Worm (Caenorhabditis elegans) whole organism, young adult: Measurements from ENCODE around the gene crb-3.

Source experiments
- B0261.1 ChIP-seq: sonication (generic microtip); optimal IDR thresholded peaks from 2 replicates; lab custom pipeline; 2016; ENCODE audit warnings: mild to moderate bottlenecking, missing genetic modification characterization, moderate library complexity, missing compliant biosample characterization
- C17E4.6 ChIP-seq: fragments of 200-800 bp; sonication (Bioruptor generic); IDR thresholded peaks from 2 replicates; pipeline ENCODE4 v1.3.6; 2022; ENCODE audit warnings: missing genetic modification reagents, missing genetic modification characterization, missing compliant biosample characterization
- F33H1.4 ChIP-seq: fragments of 200-800 bp; sonication (Bioruptor generic); IDR thresholded peaks from 2 replicates; pipeline ENCODE4 v1.3.6; 2022; ENCODE audit warnings: missing genetic modification reagents, missing genetic modification characterization, missing compliant biosample characterization
- F49E8.2 ChIP-seq: sonication (generic microtip); optimal IDR thresholded peaks from 3 replicates; lab custom pipeline; 2017; ENCODE audit warnings: missing genetic modification characterization, mild to moderate bottlenecking, missing compliant biosample characterization, antibody characterized with exemption, moderate library complexity; ENCODE audit not compliant: insufficient read depth
- F52B5.7 ChIP-seq: sonication (generic microtip); optimal IDR thresholded peaks from 2 replicates; lab custom pipeline; 2016; ENCODE audit warnings: mild to moderate bottlenecking, missing genetic modification characterization, missing compliant biosample characterization
- K12H6.12 ChIP-seq: fragments of 200-800 bp; sonication (Bioruptor generic); optimal IDR thresholded peaks from 2 replicates; lab custom pipeline; 2018; ENCODE audit warnings: mild to moderate bottlenecking, missing genetic modification characterization, missing compliant biosample characterization
- T07F8.4 ChIP-seq: sonication (generic microtip); optimal IDR thresholded peaks from 2 replicates; lab custom pipeline; 2016; ENCODE audit warnings: mild to moderate bottlenecking, missing genetic modification characterization, moderate library complexity, missing compliant biosample characterization
- Y53F4B.3 ChIP-seq: fragments of 200-800 bp; sonication (Bioruptor generic); IDR thresholded peaks from 2 replicates; pipeline ENCODE4 v1.3.6; 2022; ENCODE audit warnings: missing genetic modification reagents, missing genetic modification characterization, missing compliant biosample characterization
- Y67H2A.10 ChIP-seq: fragments of 200-800 bp; sonication (Bioruptor generic); conservative IDR thresholded peaks from 2 replicates; pipeline ENCODE4 v1.3.6; 2022; ENCODE audit warnings: missing genetic modification reagents, missing genetic modification characterization, missing compliant biosample characterization
- Y79H2A.3 ChIP-seq: fragments of 200-800 bp; sonication (Bioruptor generic); conservative IDR thresholded peaks from 2 replicates; pipeline ENCODE4 v1.3.6; 2022; ENCODE audit warnings: missing genetic modification reagents, missing genetic modification characterization, missing compliant biosample characterization
- ZK185.1 ChIP-seq: sonication (generic microtip); optimal IDR thresholded peaks from 2 replicates; lab custom pipeline; 2016; ENCODE audit warnings: mild to moderate bottlenecking, missing genetic modification characterization, missing compliant biosample characterization; ENCODE audit not compliant: poor library complexity, severe bottlenecking
- aptf-3 ChIP-seq: fragments of 200-800 bp; sonication (Bioruptor generic); IDR thresholded peaks from 2 replicates; pipeline ENCODE4 v1.3.6; 2022; ENCODE audit warnings: missing genetic modification characterization, missing compliant biosample characterization
- atf-7 ChIP-seq: sonication (generic microtip); optimal IDR thresholded peaks from 2 replicates; lab custom pipeline; 2017; ENCODE audit warnings: mild to moderate bottlenecking, missing genetic modification characterization, missing compliant biosample characterization
- bed-1 ChIP-seq: fragments of 200-800 bp; sonication (Bioruptor generic); IDR thresholded peaks from 2 replicates; pipeline ENCODE4 v1.3.6; 2022; ENCODE audit warnings: missing genetic modification reagents, missing genetic modification characterization, missing compliant biosample characterization
- bed-2 ChIP-seq: fragments of 200-800 bp; sonication (Bioruptor generic); IDR thresholded peaks from 2 replicates; pipeline ENCODE4 v1.3.6; 2022; ENCODE audit warnings: missing genetic modification reagents, missing genetic modification characterization, missing compliant biosample characterization
- cebp-1 ChIP-seq, 2 experiments: fragments of 200-800 bp in 1 of 2; sonication (Bioruptor generic) in 1 of 2; sonication (generic microtip) in 1 of 2; IDR thresholded peaks in 1 of 2; optimal IDR thresholded peaks in 1 of 2; 2 replicates each; pipeline versions ENCODE4 v1.3.6 to Lab custom; 2017 to 2022; ENCODE audit warnings: missing compliant biosample characterization in 2 of 2, missing genetic modification characterization in 2 of 2, mild to moderate bottlenecking in 1 of 2, missing genetic modification reagents in 1 of 2, moderate library complexity in 1 of 2
- ceh-100 ChIP-seq: fragments of 200-800 bp; sonication (Bioruptor generic); IDR thresholded peaks from 2 replicates; pipeline ENCODE4 v1.3.6; 2022; ENCODE audit warnings: missing genetic modification reagents, missing genetic modification characterization, missing compliant biosample characterization
- ceh-27 ChIP-seq: fragments of 200-800 bp; sonication (Bioruptor generic); optimal IDR thresholded peaks from 2 replicates; lab custom pipeline; 2018; ENCODE audit warnings: mild to moderate bottlenecking, missing genetic modification characterization, moderate library complexity, missing compliant biosample characterization
- egl-44 ChIP-seq: fragments of 200-800 bp; sonication (Bioruptor generic); IDR thresholded peaks from 2 replicates; pipeline ENCODE4 v1.3.6; 2022; ENCODE audit warnings: missing genetic modification reagents, missing genetic modification characterization, missing compliant biosample characterization
- ekl-4 ChIP-seq: fragments of 200-800 bp; sonication (Bioruptor generic); IDR thresholded peaks from 2 replicates; pipeline ENCODE4 v1.3.6; 2022; ENCODE audit warnings: missing genetic modification reagents, missing genetic modification characterization, missing compliant biosample characterization
- ets-4 ChIP-seq: fragments of 200-800 bp; sonication (Bioruptor generic); optimal IDR thresholded peaks from 2 replicates; lab custom pipeline; 2018; ENCODE audit warnings: mild to moderate bottlenecking, missing genetic modification characterization, missing compliant biosample characterization
- hrde-1 ChIP-seq: sonication (generic microtip); optimal IDR thresholded peaks from 2 replicates; lab custom pipeline; 2016; ENCODE audit warnings: missing genetic modification characterization, mild to moderate bottlenecking, missing compliant biosample characterization, moderate library complexity, missing genotype, missing genetic modification reagents, borderline replicate concordance
- lsy-27 ChIP-seq: sonication (generic microtip); optimal IDR thresholded peaks from 2 replicates; lab custom pipeline; 2017; ENCODE audit warnings: missing genetic modification characterization, mild to moderate bottlenecking, missing compliant biosample characterization, antibody characterized with exemption, missing genotype, borderline replicate concordance; ENCODE audit not compliant: insufficient read depth
- madf-10 ChIP-seq: sonication (generic microtip); optimal IDR thresholded peaks from 2 replicates; lab custom pipeline; 2016; ENCODE audit warnings: mild to moderate bottlenecking, missing genetic modification characterization, missing compliant biosample characterization
- madf-3 ChIP-seq: fragments of 200-800 bp; sonication (Bioruptor generic); IDR thresholded peaks from 2 replicates; pipeline ENCODE4 v1.3.6; 2022; ENCODE audit warnings: missing genetic modification reagents, missing genetic modification characterization, missing compliant biosample characterization
- mes-4 ChIP-seq: sonication (generic microtip); optimal IDR thresholded peaks from 2 replicates; lab custom pipeline; 2016; ENCODE audit warnings: missing genotype, missing genetic modification characterization, missing compliant biosample characterization
- mxl-1 ChIP-seq: sonication (generic microtip); optimal IDR thresholded peaks from 2 replicates; lab custom pipeline; 2016; ENCODE audit warnings: missing genetic modification characterization, missing compliant biosample characterization
- nfya-1 ChIP-seq: sonication (generic microtip); optimal IDR thresholded peaks from 2 replicates; lab custom pipeline; 2017; ENCODE audit warnings: antibody characterized with exemption, missing compliant biosample characterization, missing genetic modification characterization, borderline replicate concordance; ENCODE audit not compliant: insufficient read depth
- nfyb-1 ChIP-seq: fragments of 200-800 bp; sonication (Bioruptor generic); IDR thresholded peaks from 2 replicates; pipeline ENCODE4 v1.3.6; 2022; ENCODE audit warnings: missing genetic modification reagents, missing genetic modification characterization, missing compliant biosample characterization
- nhr-179 ChIP-seq: sonication (generic microtip); optimal IDR thresholded peaks from 2 replicates; lab custom pipeline; 2016; ENCODE audit warnings: mild to moderate bottlenecking, missing genetic modification characterization, missing compliant biosample characterization
- snpc-1.1 ChIP-seq: sonication (generic microtip); optimal IDR thresholded peaks from 2 replicates; lab custom pipeline; 2017; ENCODE audit warnings: missing genetic modification characterization, mild to moderate bottlenecking, missing compliant biosample characterization, antibody characterized with exemption, moderate library complexity, missing genotype, missing genetic modification reagents; ENCODE audit not compliant: insufficient read depth
- somi-1 ChIP-seq: fragments of 200-800 bp; sonication (Bioruptor generic); optimal IDR thresholded peaks from 2 replicates; lab custom pipeline; 2018; ENCODE audit warnings: mild to moderate bottlenecking, missing genetic modification characterization, missing compliant biosample characterization
- tbx-9 ChIP-seq: sonication (generic microtip); optimal IDR thresholded peaks from 2 replicates; lab custom pipeline; 2016; ENCODE audit warnings: borderline replicate concordance, missing genetic modification characterization, inconsistent platforms, missing compliant biosample characterization
- unc-62 ChIP-seq: fragments of 150-350 bp; optimal IDR thresholded peaks from 2 replicates; lab custom pipeline; 2014; ENCODE audit warnings: missing biosample characterization, missing genetic modification reagents, missing genetic modification characterization
- zim-3 ChIP-seq: sonication (generic microtip); optimal IDR thresholded peaks from 2 replicates; lab custom pipeline; 2017; ENCODE audit warnings: mild to moderate bottlenecking, missing genetic modification characterization, moderate library complexity, missing compliant biosample characterization
- ztf-26 ChIP-seq: sonication (generic microtip); optimal IDR thresholded peaks from 2 replicates; lab custom pipeline; 2017; ENCODE audit warnings: missing genetic modification characterization, missing compliant biosample characterization
- ztf-28 ChIP-seq: fragments of 200-800 bp; sonication (Bioruptor generic); IDR thresholded peaks from 2 replicates; pipeline ENCODE4 v1.3.6; 2022; ENCODE audit warnings: missing genetic modification reagents, missing genetic modification characterization, missing compliant biosample characterization
- ztf-6 ChIP-seq: fragments of 200-800 bp; sonication (Bioruptor generic); IDR thresholded peaks from 2 replicates; pipeline ENCODE4 v1.3.6; 2022; ENCODE audit warnings: missing genetic modification reagents, missing genetic modification characterization, missing compliant biosample characterization

Gene crb-3

ce11 chrX:9162864-9163263 lies 40.7 kb upstream of the crb-3 start, which contains the start of gene tsp-11:
TSS of gene tsp-11 (plus strand) at chrX:9163164.
- TF ChIP-seq B0261.1 (tag; lab: Kevin White, UChicago) = no peak
- TF ChIP-seq hrde-1 (tag; lab: Kevin White, UChicago) = no peak
- TF ChIP-seq mes-4 = no peak
- no peak for TF ChIP-seq F33H1.4 (GFP tag; lab: Robert Waterston, UW)
- no peak for TF ChIP-seq ztf-26 (tag; lab: Kevin White, UChicago)
- no peak for TF ChIP-seq ekl-4 (GFP tag; lab: Robert Waterston, UW)
- TF ChIP-seq ceh-27 (GFP tag; lab: Kevin White, UChicago) = no peak
- no peak for TF ChIP-seq nfyb-1 (GFP tag; lab: Robert Waterston, UW)
- TF ChIP-seq C17E4.6 (GFP tag; lab: Robert Waterston, UW) = no peak
- no peak for TF ChIP-seq mxl-1 (tag; lab: Kevin White, UChicago)
- TF ChIP-seq snpc-1.1 (tag; lab: Kevin White, UChicago) = no peak
- no peak for TF ChIP-seq Y79H2A.3 (GFP tag; lab: Robert Waterston, UW)
- no peak for TF ChIP-seq bed-1 (GFP tag; lab: Robert Waterston, UW)

ce11 chrX:9166921-9167320 lies 36.6 kb upstream of the crb-3 start, which contains the start of gene B0563.10:
TSS of gene B0563.10 (minus strand) at chrX:9167245.
- TF ChIP-seq T07F8.4 (tag; lab: Kevin White, UChicago) (no peak), somi-1 (no peak), unc-62 (GFP tag; lab: Kevin White, UChicago) (no peak), F49E8.2 (tag; lab: Kevin White, UChicago) (no peak), zim-3 (tag; lab: Kevin White, UChicago) (no peak), Y53F4B.3 (no peak), nhr-179 (tag; lab: Kevin White, UChicago) (no peak), F52B5.7 (no peak), lsy-27 (tag; lab: Kevin White, UChicago) (no peak), K12H6.12 (tag; lab: Kevin White, UChicago) (no peak), madf-10 (tag; lab: Kevin White, UChicago) (no peak), ZK185.1 (tag; lab: Kevin White, UChicago) (no peak)

ce11 chrX:9168239-9168638 lies 35.3 kb upstream of the crb-3 start, which contains the start of gene B0563.9:
TSS of gene B0563.9 (plus strand) at chrX:9168539.
- no peak for TF ChIP-seq ztf-6 (GFP tag; lab: Robert Waterston, UW)
- no peak for TF ChIP-seq zim-3 (tag; lab: Kevin White, UChicago)
- no peak for TF ChIP-seq ztf-28
- no peak for TF ChIP-seq tbx-9
- no peak for TF ChIP-seq egl-44 (GFP tag; lab: Robert Waterston, UW)
- TF ChIP-seq nfya-1 (tag; lab: Kevin White, UChicago) = no peak
- TF ChIP-seq ceh-100 = no peak
- no peak for TF ChIP-seq madf-3 (GFP tag; lab: Robert Waterston, UW)
- no peak for TF ChIP-seq K12H6.12 (tag; lab: Kevin White, UChicago)
- no peak for TF ChIP-seq cebp-1 (GFP tag; IDR thresholded peaks at IDR 0.05; lab: Robert Waterston, UW)
- no peak for TF ChIP-seq cebp-1 (tag; optimal IDR thresholded peaks at IDR 0.05; lab: Kevin White, UChicago)
- TF ChIP-seq ekl-4 (GFP tag; lab: Robert Waterston, UW) = no peak
- TF ChIP-seq snpc-1.1 (tag; lab: Kevin White, UChicago) = no peak
- TF ChIP-seq ets-4 (GFP tag; lab: Kevin White, UChicago) = no peak
- no peak for TF ChIP-seq Y67H2A.10 (GFP tag; lab: Robert Waterston, UW)
- TF ChIP-seq atf-7 (tag; lab: Kevin White, UChicago) = no peak
- TF ChIP-seq T07F8.4 (tag; lab: Kevin White, UChicago) = no peak
- no peak for TF ChIP-seq bed-2 (GFP tag; lab: Robert Waterston, UW)
- TF ChIP-seq unc-62 (GFP tag; lab: Kevin White, UChicago) = no peak
- TF ChIP-seq aptf-3 (GFP tag; lab: Robert Waterston, UW) = no peak
- no peak for TF ChIP-seq F49E8.2 (tag; lab: Kevin White, UChicago)
